Fruit fly (Drosophila melanogaster) whole organism, prepupa: Measurements from ENCODE around the gene CG45413.

Experiments used
- CG10631 ChIP-seq: fragments of 200-800 bp; sonication (Bioruptor generic); optimal IDR thresholded peaks from 2 replicates; lab custom pipeline; 2016; ENCODE audit warnings: missing biosample characterization, missing genetic modification characterization
- CG10669 ChIP-seq: fragments of 200-800 bp; sonication (Bioruptor generic); optimal IDR thresholded peaks from 3 replicates; lab custom pipeline; 2018; ENCODE audit warnings: missing biosample characterization, mild to moderate bottlenecking, missing genetic modification characterization, moderate library complexity
- CG11902 ChIP-seq: fragments of 200-800 bp; sonication (Bioruptor generic); optimal IDR thresholded peaks from 3 replicates; lab custom pipeline; 2016; ENCODE audit warnings: missing biosample characterization, missing genetic modification characterization
- CG1621 ChIP-seq: fragments of 200-800 bp; sonication (Bioruptor generic); optimal IDR thresholded peaks from 3 replicates; lab custom pipeline; 2018; ENCODE audit warnings: missing biosample characterization, mild to moderate bottlenecking, missing genetic modification characterization
- CG3032 ChIP-seq: fragments of 200-800 bp; optimal IDR thresholded peaks from 2 replicates; lab custom pipeline; 2019; ENCODE audit warnings: missing biosample characterization, mild to moderate bottlenecking, missing genetic modification characterization, moderate library complexity
- CG31627 ChIP-seq: fragments of 200-800 bp; sonication (Bioruptor generic); optimal IDR thresholded peaks from 3 replicates; lab custom pipeline; 2016; ENCODE audit warnings: missing biosample characterization, missing genetic modification characterization
- CG32006 ChIP-seq: fragments of 200-800 bp; sonication (Bioruptor generic); optimal IDR thresholded peaks from 3 replicates; lab custom pipeline; 2017; ENCODE audit warnings: missing biosample characterization, mild to moderate bottlenecking, missing genetic modification characterization
- CG34406 ChIP-seq: fragments of 200-800 bp; sonication (Bioruptor generic); optimal IDR thresholded peaks from 3 replicates; lab custom pipeline; 2016; ENCODE audit warnings: missing biosample characterization, missing genetic modification characterization
- CG3919 ChIP-seq: fragments of 200-800 bp; sonication (Bioruptor generic); optimal IDR thresholded peaks from 3 replicates; lab custom pipeline; 2016; ENCODE audit warnings: missing biosample characterization, missing genetic modification characterization
- CG4318 ChIP-seq: fragments of 200-800 bp; sonication (Bioruptor generic); optimal IDR thresholded peaks from 3 replicates; lab custom pipeline; 2017; ENCODE audit warnings: missing biosample characterization, mild to moderate bottlenecking, missing genetic modification characterization
- CG6792 ChIP-seq: fragments of 200-800 bp; sonication (Bioruptor generic); optimal IDR thresholded peaks from 3 replicates; lab custom pipeline; 2016; ENCODE audit warnings: missing biosample characterization, missing genetic modification characterization
- CG6854 ChIP-seq: fragments of 200-800 bp; sonication (Bioruptor generic); optimal IDR thresholded peaks from 2 replicates; lab custom pipeline; 2017; ENCODE audit warnings: missing biosample characterization, mild to moderate bottlenecking, missing genetic modification characterization
- CG7368 ChIP-seq: fragments of 200-800 bp; sonication (Bioruptor generic); optimal IDR thresholded peaks from 3 replicates; lab custom pipeline; 2016; ENCODE audit warnings: missing biosample characterization, missing genetic modification characterization
- CG8119 ChIP-seq: fragments of 200-800 bp; sonication (Bioruptor generic); IDR thresholded peaks from 3 replicates; pipeline ENCODE4 v1.3.6; 2022; ENCODE audit warnings: missing biosample characterization, missing genetic modification characterization
- CG8319 ChIP-seq: fragments of 200-800 bp; sonication (Bioruptor generic); optimal IDR thresholded peaks from 3 replicates; lab custom pipeline; 2016; ENCODE audit warnings: missing biosample characterization, missing genetic modification characterization
- CG9139 ChIP-seq: fragments of 200-800 bp; sonication (Bioruptor generic); optimal IDR thresholded peaks from 3 replicates; lab custom pipeline; 2017; ENCODE audit warnings: missing biosample characterization, mild to moderate bottlenecking, missing genetic modification characterization
- Eip75B ChIP-seq: fragments of 200-800 bp; sonication (Bioruptor generic); optimal IDR thresholded peaks from 3 replicates; lab custom pipeline; 2016; ENCODE audit warnings: missing biosample characterization, missing genetic modification characterization
- Eip78C ChIP-seq: fragments of 200-800 bp; sonication (Bioruptor generic); peaks from one replicate; lab custom pipeline; 2016; ENCODE audit warnings: missing biosample characterization, missing genetic modification characterization
- Eip93F ChIP-seq: fragments of 200-800 bp; sonication (Bioruptor generic); optimal IDR thresholded peaks from 2 replicates; lab custom pipeline; 2016; ENCODE audit warnings: missing biosample characterization, mild to moderate bottlenecking, missing genetic modification characterization
- Lpt ChIP-seq: fragments of 200-800 bp; sonication (Bioruptor generic); optimal IDR thresholded peaks from 3 replicates; lab custom pipeline; 2016; ENCODE audit warnings: missing biosample characterization, missing genetic modification characterization
- OdsH ChIP-seq: fragments of 200-800 bp; sonication (Bioruptor generic); optimal IDR thresholded peaks from 3 replicates; lab custom pipeline; 2016; ENCODE audit warnings: missing biosample characterization, missing genetic modification characterization
- Sox14 ChIP-seq: fragments of 200-800 bp; sonication (Bioruptor generic); optimal IDR thresholded peaks from 3 replicates; lab custom pipeline; 2016; ENCODE audit warnings: missing biosample characterization, missing genetic modification characterization
- Sox15 ChIP-seq: fragments of 200-800 bp; sonication (Bioruptor generic); optimal IDR thresholded peaks from 3 replicates; lab custom pipeline; 2016; ENCODE audit warnings: missing biosample characterization, missing genetic modification characterization
- achi ChIP-seq: fragments of 200-800 bp; sonication (Bioruptor generic); optimal IDR thresholded peaks from 3 replicates; lab custom pipeline; 2016; ENCODE audit warnings: missing biosample characterization, missing genetic modification characterization
- acj6 ChIP-seq: fragments of 200-800 bp; sonication (Bioruptor generic); optimal IDR thresholded peaks from 3 replicates; lab custom pipeline; 2016; ENCODE audit warnings: missing biosample characterization, missing genetic modification characterization
- dac ChIP-seq: fragments of 200-800 bp; sonication (Bioruptor generic); optimal IDR thresholded peaks from 2 replicates; lab custom pipeline; 2017; ENCODE audit warnings: missing biosample characterization, mild to moderate bottlenecking, missing genetic modification characterization
- dsx ChIP-seq: fragments of 200-800 bp; optimal IDR thresholded peaks from 3 replicates; lab custom pipeline; 2019; ENCODE audit warnings: missing biosample characterization, mild to moderate bottlenecking, missing genetic modification characterization, moderate library complexity; ENCODE audit not compliant: poor library complexity, severe bottlenecking
- esn ChIP-seq: fragments of 200-800 bp; sonication (Bioruptor generic); optimal IDR thresholded peaks from 2 replicates; lab custom pipeline; 2016; ENCODE audit warnings: missing biosample characterization, mild to moderate bottlenecking, missing genetic modification characterization, moderate library complexity
- fd59A ChIP-seq: fragments of 200-800 bp; sonication (Bioruptor generic); optimal IDR thresholded peaks from 2 replicates; lab custom pipeline; 2017; ENCODE audit warnings: missing biosample characterization, mild to moderate bottlenecking, missing genetic modification characterization, missing genetic modification reagents
- pdm3 ChIP-seq: fragments of 200-800 bp; sonication (Bioruptor generic); optimal IDR thresholded peaks from 3 replicates; lab custom pipeline; 2016; ENCODE audit warnings: missing biosample characterization, missing genetic modification characterization
- salr ChIP-seq, 2 experiments: fragments of 200-800 bp; sonication (Bioruptor generic); optimal IDR thresholded peaks; 3 replicates each; lab custom pipeline; 2016 to 2018; ENCODE audit warnings: missing biosample characterization in 2 of 2, missing genetic modification characterization in 2 of 2, mild to moderate bottlenecking in 1 of 2
- ss ChIP-seq, 2 experiments: fragments of 200-800 bp; sonication (Bioruptor generic); optimal IDR thresholded peaks; 2 replicates in 1 of 2; 3 replicates in 1 of 2; lab custom pipeline; 2017 to 2018; ENCODE audit warnings: mild to moderate bottlenecking in 2 of 2, missing biosample characterization in 2 of 2, missing genetic modification characterization in 2 of 2, moderate library complexity in 1 of 2
- svp ChIP-seq: fragments of 200-800 bp; sonication (Bioruptor generic); peaks from one replicate; lab custom pipeline; 2016; ENCODE audit warnings: missing biosample characterization, missing genetic modification characterization
- topi ChIP-seq: fragments of 200-800 bp; sonication (Bioruptor generic); optimal IDR thresholded peaks from 3 replicates; lab custom pipeline; 2016; ENCODE audit warnings: missing biosample characterization, missing genetic modification characterization
- vri ChIP-seq: fragments of 200-800 bp; sonication (Bioruptor generic); optimal IDR thresholded peaks from 3 replicates; lab custom pipeline; 2016; ENCODE audit warnings: missing biosample characterization, mild to moderate bottlenecking, missing genetic modification characterization

CG45413 gene

dm6 chr3L:6931850-6932249 lies at the start of gene CG45413:
Gene CG45413, minus strand, starts transcription at chr3L:6931950.
- TF ChIP-seq CG3032 (tag; lab: Kevin White, UChicago) (no peak), Eip78C (no peak), CG9139 (GFP tag; lab: Kevin White, UChicago) (no peak), topi (GFP tag; lab: Kevin White, UChicago) (no peak), Sox14 (no peak), CG11902 (GFP tag; lab: Kevin White, UChicago) (no peak), OdsH (no peak), Eip93F (GFP tag; lab: Kevin White, UChicago) (no peak), dac (GFP tag; lab: Kevin White, UChicago) (no peak), Lpt (GFP tag; lab: Kevin White, UChicago) (no peak), CG34406 (GFP tag; lab: Kevin White, UChicago) (no peak), fd59A (GFP tag; lab: Kevin White, UChicago) (no peak), achi (GFP tag; lab: Kevin White, UChicago) (no peak)

DNA sequence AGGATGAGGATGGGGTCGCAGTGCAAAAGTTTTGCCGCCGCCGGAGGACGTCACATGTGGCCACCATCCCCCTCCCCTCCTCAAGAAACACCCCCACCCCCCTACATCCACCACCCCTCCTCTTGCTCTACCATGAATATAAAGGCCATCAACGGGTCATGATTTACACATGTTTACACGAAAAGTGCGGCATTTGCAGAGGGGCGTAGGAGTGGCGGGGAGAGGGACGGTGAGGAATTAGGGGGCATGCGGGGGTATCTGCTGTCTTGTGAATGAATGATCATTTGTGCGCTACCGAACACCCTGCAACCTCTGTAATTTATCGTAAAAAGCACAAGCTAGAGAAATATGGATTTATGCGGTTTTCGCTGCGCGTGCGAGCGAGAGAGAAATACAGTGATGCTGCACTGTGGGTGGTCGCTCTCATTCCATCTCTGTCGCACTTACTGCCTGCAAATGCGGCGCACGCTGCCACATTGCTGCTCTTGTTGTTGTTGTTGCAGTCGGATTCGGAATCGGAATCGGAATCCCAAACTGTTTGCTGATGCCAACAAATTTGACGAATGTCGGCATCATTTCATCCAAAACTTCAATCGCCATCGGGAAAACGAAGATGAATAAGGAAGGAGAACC lies 49.5 kb upstream of the CG45413 start:
- TF ChIP-seq achi (GFP tag; lab: Kevin White, UChicago) (no peak), CG10631 (GFP tag; lab: Kevin White, UChicago) (no peak), CG31627 (GFP tag; lab: Kevin White, UChicago) (no peak), CG32006 (GFP tag; lab: Kevin White, UChicago) (no peak), pdm3 (GFP tag; lab: Kevin White, UChicago) (no peak), CG6792 (GFP tag; lab: Kevin White, UChicago) (no peak), CG10669 (GFP tag; lab: Kevin White, UChicago) (no peak), acj6 (no peak), Sox14 (no peak)
- TF ChIP-seq, all 60 proteins: peak for 0

DNA sequence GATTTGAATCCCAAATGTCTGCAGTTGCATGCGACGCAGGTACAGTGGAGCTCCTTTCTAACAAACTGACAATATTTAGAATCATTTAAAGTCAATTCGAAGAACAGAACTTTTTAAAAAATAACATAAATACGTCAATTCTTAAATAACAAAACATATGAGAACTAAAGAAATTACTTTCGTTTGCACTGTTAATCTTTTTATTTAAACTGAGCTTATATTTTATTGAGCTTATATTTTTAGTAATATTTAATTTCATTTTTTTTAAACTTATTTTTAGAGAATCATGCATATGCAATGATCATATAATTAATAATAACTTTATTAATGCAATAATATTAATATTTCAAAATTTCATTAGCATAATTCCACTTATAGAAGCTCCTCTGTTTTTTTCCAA lies 48.8 kb upstream of the CG45413 start:
- no peak for TF ChIP-seq CG4318 (GFP tag; lab: Kevin White, UChicago)
- TF ChIP-seq, all 60 proteins: peak for 0

- TF ChIP-seq Sox15: no peak
- TF ChIP-seq CG3919 (GFP tag; lab: Kevin White, UChicago): peak; percentile 29
- peak; percentile 23; the same call in 1 of the 3 replicates for TF ChIP-seq CG8119 (GFP tag; lab: Robert Waterston, UW)
- peak; percentile 63 to 80 for TF ChIP-seq ss (GFP tag; optimal IDR thresholded peaks at IDR 0.05; lab: Kevin White, UChicago)
- peak; percentile 12 for TF ChIP-seq CG1621
- TF ChIP-seq CG6854 (GFP tag; lab: Kevin White, UChicago): peak; percentile 56
- TF ChIP-seq CG8319 (GFP tag; lab: Kevin White, UChicago): no peak
- TF ChIP-seq CG10669 (GFP tag; lab: Kevin White, UChicago): no peak
- TF ChIP-seq dsx: peak; percentile 59
- TF ChIP-seq vri: peak; percentile 46
- TF ChIP-seq Eip75B (GFP tag; lab: Kevin White, UChicago): peak; percentile 37
- no peak for TF ChIP-seq CG32006 (GFP tag; lab: Kevin White, UChicago)
- TF ChIP-seq CG3032 (tag; lab: Kevin White, UChicago): peak; percentile 27
- TF ChIP-seq salr (GFP tag; optimal IDR thresholded peaks at IDR 0.05; lab: Kevin White, UChicago): no peak
- TF ChIP-seq Sox14: peak; percentile 67
- peak; percentile 31 for TF ChIP-seq esn (GFP tag; lab: Kevin White, UChicago)
- TF ChIP-seq CG7368: no peak
- peak; percentile 76 for TF ChIP-seq Eip78C
- TF ChIP-seq svp: peak; percentile 90
Measured at dm6 chr3L:6979387-6980249, 47.9 kb upstream of the CG45413 start, which contains the start of gene Galphai. Gene Galphai, minus strand, starts transcription at chr3L:6980044.
